Fruit fly (Drosophila melanogaster) whole organism, embryonic: ENCODE results near the gene Hand.

Experiments
- Atf-2 ChIP-seq: fragments of 200-800 bp; sonication (Bioruptor generic); optimal IDR thresholded peaks from 2 replicates; lab custom pipeline; 2016; ENCODE audit warnings: missing biosample characterization, missing genetic modification characterization
- Bgb ChIP-seq: fragments of 200-800 bp; sonication (Bioruptor generic); IDR thresholded peaks from 2 replicates; pipeline ENCODE4 v1.3.6; 2022; ENCODE audit warnings: missing biosample characterization, missing genetic modification characterization; ENCODE audit not compliant: partially characterized antibody
- Bteb2 ChIP-seq: fragments of 200-800 bp; sonication (Bioruptor generic); optimal IDR thresholded peaks from 2 replicates; lab custom pipeline; 2016; ENCODE audit warnings: missing biosample characterization, missing genetic modification characterization
- CG11085 ChIP-seq: fragments of 200-800 bp; sonication (Bioruptor generic); IDR thresholded peaks from 2 replicates; pipeline ENCODE4 v1.3.6; 2022; ENCODE audit warnings: missing biosample characterization, missing genetic modification characterization
- CG11247 ChIP-seq: fragments of 200-800 bp; sonication (Bioruptor generic); IDR thresholded peaks from 2 replicates; pipeline ENCODE4 v1.3.6; 2022; ENCODE audit warnings: missing biosample characterization, missing genetic modification characterization
- CG14441 ChIP-seq: fragments of 200-800 bp; sonication (Bioruptor generic); IDR thresholded peaks from 2 replicates; pipeline ENCODE4 v1.3.6; 2022; ENCODE audit warnings: missing biosample characterization, missing genetic modification characterization
- CG14965 ChIP-seq: fragments of 200-800 bp; sonication (Bioruptor generic); optimal IDR thresholded peaks from 2 replicates; lab custom pipeline; 2016; ENCODE audit warnings: missing biosample characterization, missing genetic modification characterization, borderline replicate concordance
- CG15073 ChIP-seq: fragments of 200-800 bp; sonication (Bioruptor generic); optimal IDR thresholded peaks from 2 replicates; lab custom pipeline; 2016; ENCODE audit warnings: missing biosample characterization, missing genetic modification characterization
- CG18619 ChIP-seq: fragments of 200-800 bp; sonication (Bioruptor generic); optimal IDR thresholded peaks from 3 replicates; lab custom pipeline; 2017; ENCODE audit warnings: missing biosample characterization, mild to moderate bottlenecking, missing genetic modification characterization
- CG3281 ChIP-seq: fragments of 200-800 bp; sonication (Bioruptor generic); optimal IDR thresholded peaks from 3 replicates; lab custom pipeline; 2017; ENCODE audit warnings: missing biosample characterization, mild to moderate bottlenecking, missing genetic modification characterization
- CG33213 ChIP-seq: fragments of 200-800 bp; sonication (Bioruptor generic); optimal IDR thresholded peaks from 3 replicates; lab custom pipeline; 2016; ENCODE audit warnings: missing biosample characterization, missing genetic modification characterization
- CG6654 ChIP-seq: fragments of 200-800 bp; sonication (Bioruptor generic); optimal IDR thresholded peaks from 2 replicates; lab custom pipeline; 2017; ENCODE audit warnings: missing biosample characterization, mild to moderate bottlenecking, missing genetic modification characterization
- CG7372 ChIP-seq: fragments of 200-800 bp; sonication (Bioruptor generic); IDR thresholded peaks from 2 replicates; pipeline ENCODE4 v1.3.6; 2022; ENCODE audit warnings: missing biosample characterization, missing genetic modification characterization
- CG8089 ChIP-seq: fragments of 200-800 bp; sonication (Bioruptor generic); optimal IDR thresholded peaks from 3 replicates; lab custom pipeline; 2016; ENCODE audit warnings: missing biosample characterization, missing genetic modification characterization
- CG9797 ChIP-seq: fragments of 200-800 bp; sonication (Bioruptor generic); optimal IDR thresholded peaks from 3 replicates; lab custom pipeline; 2018; ENCODE audit warnings: missing biosample characterization, mild to moderate bottlenecking, missing genetic modification characterization
- Deaf1 ChIP-seq: fragments of 200-800 bp; optimal IDR thresholded peaks from 3 replicates; lab custom pipeline; 2019; ENCODE audit warnings: missing biosample characterization, mild to moderate bottlenecking, missing genetic modification characterization, moderate library complexity
- E2f1 ChIP-seq: fragments of 200-800 bp; sonication (Bioruptor generic); IDR thresholded peaks from 2 replicates; pipeline ENCODE4 v1.3.6; 2022; ENCODE audit warnings: missing biosample characterization, missing genetic modification characterization
- Fer2 ChIP-seq: fragments of 200-800 bp; sonication (Bioruptor generic); optimal IDR thresholded peaks from 2 replicates; lab custom pipeline; 2018; ENCODE audit warnings: missing biosample characterization, mild to moderate bottlenecking, missing genetic modification characterization, moderate library complexity
- HHEX ChIP-seq: fragments of 200-800 bp; sonication (Bioruptor generic); optimal IDR thresholded peaks from 3 replicates; lab custom pipeline; 2017; ENCODE audit warnings: missing biosample characterization, mild to moderate bottlenecking, missing genetic modification characterization, missing genetic modification reagents
- HLHmδ ChIP-seq: fragments of 200-800 bp; sonication (Bioruptor generic); optimal IDR thresholded peaks from 2 replicates; lab custom pipeline; 2018; ENCODE audit warnings: missing biosample characterization, mild to moderate bottlenecking, missing genetic modification characterization, moderate library complexity
- Hr3 ChIP-seq: fragments of 200-800 bp; sonication (Bioruptor generic); optimal IDR thresholded peaks from 3 replicates; lab custom pipeline; 2016; ENCODE audit warnings: missing biosample characterization, missing genetic modification characterization
- MTF-1 ChIP-seq: fragments of 200-800 bp; sonication (Bioruptor generic); optimal IDR thresholded peaks from 2 replicates; lab custom pipeline; 2018; ENCODE audit warnings: missing biosample characterization, mild to moderate bottlenecking, missing genetic modification characterization, borderline replicate concordance
- Max ChIP-seq: fragments of 200-800 bp; sonication (Bioruptor generic); optimal IDR thresholded peaks from 2 replicates; lab custom pipeline; 2016; ENCODE audit warnings: missing biosample characterization, mild to moderate bottlenecking, missing genetic modification characterization
- Six4 ChIP-seq: fragments of 200-800 bp; sonication (Bioruptor generic); optimal IDR thresholded peaks from 2 replicates; lab custom pipeline; 2016; ENCODE audit warnings: missing biosample characterization, missing genetic modification characterization
- Sry-δ ChIP-seq: fragments of 200-800 bp; sonication (Bioruptor generic); optimal IDR thresholded peaks from 2 replicates; lab custom pipeline; 2016; ENCODE audit warnings: missing biosample characterization, missing genetic modification characterization
- ab ChIP-seq: fragments of 200-800 bp; sonication (Bioruptor generic); optimal IDR thresholded peaks from 2 replicates; lab custom pipeline; 2016; ENCODE audit warnings: missing biosample characterization, missing genetic modification characterization
- ato ChIP-seq: fragments of 200-800 bp; sonication (Bioruptor generic); IDR thresholded peaks from 2 replicates; pipeline ENCODE4 v1.3.6; 2022; ENCODE audit warnings: missing biosample characterization, missing genetic modification characterization; ENCODE audit not compliant: partially characterized antibody
- bigmax ChIP-seq: fragments of 200-800 bp; sonication (Bioruptor generic); optimal IDR thresholded peaks from 2 replicates; lab custom pipeline; 2018; ENCODE audit warnings: missing biosample characterization, mild to moderate bottlenecking, missing genetic modification characterization
- cg ChIP-seq: fragments of 200-800 bp; sonication (Bioruptor generic); optimal IDR thresholded peaks from 3 replicates; lab custom pipeline; 2019; ENCODE audit warnings: missing biosample characterization, mild to moderate bottlenecking, missing genetic modification characterization, moderate library complexity
- crol ChIP-seq: fragments of 200-800 bp; sonication (Bioruptor generic); IDR thresholded peaks from 2 replicates; pipeline ENCODE4 v1.3.6; 2022; ENCODE audit warnings: missing biosample characterization, missing genetic modification characterization
- cwo ChIP-seq: fragments of 200-800 bp; sonication (Bioruptor generic); optimal IDR thresholded peaks from 3 replicates; lab custom pipeline; 2017; ENCODE audit warnings: missing biosample characterization, missing genetic modification characterization, mild to moderate bottlenecking, moderate library complexity, missing genetic modification reagents
- fu2 ChIP-seq: fragments of 200-800 bp; sonication (Bioruptor generic); optimal IDR thresholded peaks from 2 replicates; lab custom pipeline; 2016; ENCODE audit warnings: missing biosample characterization, missing genetic modification characterization
- grau ChIP-seq: fragments of 200-800 bp; optimal IDR thresholded peaks from 3 replicates; lab custom pipeline; 2019; ENCODE audit warnings: missing biosample characterization, mild to moderate bottlenecking, missing genetic modification characterization, moderate library complexity
- ind ChIP-seq: fragments of 200-800 bp; sonication (Bioruptor generic); optimal IDR thresholded peaks from 3 replicates; lab custom pipeline; 2016; ENCODE audit warnings: missing biosample characterization, missing genetic modification characterization
- lmd ChIP-seq: fragments of 200-800 bp; sonication (Bioruptor generic); IDR thresholded peaks from 2 replicates; pipeline ENCODE4 v1.3.6; 2022; ENCODE audit warnings: missing biosample characterization, missing genetic modification characterization
- scrt ChIP-seq: fragments of 200-800 bp; sonication (Bioruptor generic); optimal IDR thresholded peaks from 2 replicates; lab custom pipeline; 2018; ENCODE audit warnings: missing biosample characterization, mild to moderate bottlenecking, missing genetic modification characterization, moderate library complexity
- sna ChIP-seq: fragments of 200-800 bp; sonication (Bioruptor generic); IDR thresholded peaks from 2 replicates; pipeline ENCODE4 v1.3.6; 2022; ENCODE audit warnings: missing biosample characterization, missing genetic modification characterization; ENCODE audit not compliant: partially characterized antibody
- sob ChIP-seq: fragments of 200-800 bp; sonication (Bioruptor generic); IDR thresholded peaks from 2 replicates; pipeline ENCODE4 v1.3.6; 2022; ENCODE audit warnings: missing biosample characterization, missing genetic modification characterization
- sqz ChIP-seq: fragments of 200-800 bp; sonication (Bioruptor generic); optimal IDR thresholded peaks from 3 replicates; lab custom pipeline; 2018; ENCODE audit warnings: missing biosample characterization, mild to moderate bottlenecking, missing genetic modification characterization
- trem ChIP-seq: fragments of 200-800 bp; optimal IDR thresholded peaks from 3 replicates; lab custom pipeline; 2019; ENCODE audit warnings: missing biosample characterization, mild to moderate bottlenecking, missing genetic modification characterization, moderate library complexity
- unpg ChIP-seq: fragments of 200-800 bp; sonication (Bioruptor generic); optimal IDR thresholded peaks from 3 replicates; lab custom pipeline; 2018; ENCODE audit warnings: missing biosample characterization, mild to moderate bottlenecking, missing genetic modification characterization, moderate library complexity

Hand gene

dm6 chr2L:10334854-10335277 is 39.7 kb upstream of the Hand start (continued):
- TF ChIP-seq sob (GFP tag; lab: Robert Waterston, UW) (peak; percentile 72; the same call in 1 of the 2 replicates), Fer2 (tag; lab: Kevin White, UChicago) (peak; percentile 38), CG14965 (no peak), Bgb (GFP tag; lab: Robert Waterston, UW) (peak; percentile 74), HLHmδ (peak; percentile 93), cwo (GFP tag; lab: Kevin White, UChicago) (peak; percentile 61), sna (peak; percentile 63), CG9797 (GFP tag; lab: Kevin White, UChicago) (peak; percentile 35), cg (GFP tag; lab: Kevin White, UChicago) (peak; percentile 100), Deaf1 (tag; lab: Kevin White, UChicago) (peak; percentile 40), CG7372 (GFP tag; lab: Robert Waterston, UW) (0 out of 2 replicates have a peak, but pooled peaks have one; percentile 10), crol (GFP tag; lab: Robert Waterston, UW) (no peak), fu2 (peak; percentile 21), unpg (GFP tag; lab: Kevin White, UChicago) (peak; percentile 57), Max (GFP tag; lab: Kevin White, UChicago) (peak; percentile 6), CG6654 (GFP tag; lab: Kevin White, UChicago) (no peak), ind (GFP tag; lab: Kevin White, UChicago) (peak; percentile 9), MTF-1 (GFP tag; lab: Kevin White, UChicago) (peak; percentile 74), Six4 (GFP tag; lab: Kevin White, UChicago) (peak; percentile 48), Hr3 (GFP tag; lab: Kevin White, UChicago) (peak; percentile 6), lmd (GFP tag; lab: Robert Waterston, UW) (no peak), ato (GFP tag; lab: Robert Waterston, UW) (peak; percentile 13; the same call in 1 of the 2 replicates), sqz (peak; percentile 76), bigmax (peak; percentile 57), CG33213 (peak; percentile 61), CG8089 (GFP tag; lab: Kevin White, UChicago) (peak; percentile 55), trem (tag; lab: Kevin White, UChicago) (peak; percentile 47), HHEX (peak; percentile 78), CG11247 (GFP tag; lab: Robert Waterston, UW) (no peak), E2f1 (GFP tag; lab: Robert Waterston, UW) (no peak), CG18619 (peak; percentile 17), CG14441 (GFP tag; lab: Robert Waterston, UW) (peak; percentile 51; the same call in 1 of the 2 replicates), CG15073 (GFP tag; lab: Kevin White, UChicago) (no peak), Sry-δ (GFP tag; lab: Kevin White, UChicago) (peak; percentile 54), CG3281 (GFP tag; lab: Kevin White, UChicago) (peak; percentile 76), Bteb2 (GFP tag; lab: Kevin White, UChicago) (peak; percentile 36), grau (peak; percentile 62), Atf-2 (GFP tag; lab: Kevin White, UChicago) (peak; percentile 41), ab (GFP tag; lab: Kevin White, UChicago) (peak; percentile 51), CG11085 (no peak), scrt (GFP tag; lab: Kevin White, UChicago) (peak; percentile 50)
- TF ChIP-seq, all 482 proteins: peak for 284
